Fruit fly (Drosophila melanogaster) whole organism, embryonic: Measurements from ENCODE around the gene CG9839.
A peak's percentile ranks its signal among the peaks of the same experiment; 100 is the strongest.

Experiments
- Awh ChIP-seq: fragments of 200-800 bp; sonication (Bioruptor generic); IDR thresholded peaks from 2 replicates; pipeline ENCODE4, ENCODE4 v1.3.6; 2022; ENCODE audit warnings: missing biosample characterization, missing genetic modification characterization
- CG10274 ChIP-seq: fragments of 200-800 bp; sonication (Bioruptor generic); optimal IDR thresholded peaks from 3 replicates; lab custom pipeline; 2017; ENCODE audit warnings: missing biosample characterization, mild to moderate bottlenecking, missing genetic modification characterization
- CG10366 ChIP-seq: fragments of 200-800 bp; sonication (Bioruptor generic); IDR thresholded peaks from 2 replicates; pipeline ENCODE4 v1.3.6; 2022; ENCODE audit warnings: missing biosample characterization, missing genetic modification characterization
- CG10959 ChIP-seq: fragments of 200-800 bp; sonication (Bioruptor generic); IDR thresholded peaks from 2 replicates; pipeline ENCODE4 v1.3.6; 2022; ENCODE audit warnings: missing biosample characterization, missing genetic modification characterization
- CG11085 ChIP-seq: fragments of 200-800 bp; sonication (Bioruptor generic); IDR thresholded peaks from 2 replicates; pipeline ENCODE4 v1.3.6; 2022; ENCODE audit warnings: missing biosample characterization, missing genetic modification characterization
- CG11696 ChIP-seq: fragments of 200-800 bp; sonication (Bioruptor generic); IDR thresholded peaks from 2 replicates; pipeline ENCODE4 v1.3.6; 2022; ENCODE audit warnings: missing biosample characterization, missing genetic modification characterization
- CG14710 ChIP-seq: fragments of 200-800 bp; sonication (Bioruptor generic); optimal IDR thresholded peaks from 3 replicates; lab custom pipeline; 2019; ENCODE audit warnings: missing biosample characterization, mild to moderate bottlenecking, missing genetic modification characterization, moderate library complexity
- CG15514 ChIP-seq: fragments of 200-800 bp; sonication (Bioruptor generic); optimal IDR thresholded peaks from 3 replicates; lab custom pipeline; 2017; ENCODE audit warnings: missing biosample characterization, missing genetic modification characterization, mild to moderate bottlenecking, moderate library complexity, missing genetic modification reagents
- CG1647 ChIP-seq: fragments of 200-800 bp; sonication (Bioruptor generic); optimal IDR thresholded peaks from 3 replicates; lab custom pipeline; 2016; ENCODE audit warnings: missing biosample characterization, missing genetic modification characterization
- CG17612 ChIP-seq: fragments of 200-800 bp; sonication (Bioruptor generic); IDR thresholded peaks from 2 replicates; pipeline ENCODE4 v1.3.6; 2022; ENCODE audit warnings: missing biosample characterization, missing genetic modification characterization
- CG2875 ChIP-seq: fragments of 200-800 bp; sonication (Bioruptor generic); optimal IDR thresholded peaks from 2 replicates; lab custom pipeline; 2017; ENCODE audit warnings: missing biosample characterization, mild to moderate bottlenecking, missing genetic modification characterization, missing genetic modification reagents
- CG3065 ChIP-seq: fragments of 200-800 bp; sonication (Bioruptor generic); optimal IDR thresholded peaks from 2 replicates; lab custom pipeline; 2016; ENCODE audit warnings: missing biosample characterization, missing genetic modification characterization
- CG42726 ChIP-seq: fragments of 200-800 bp; sonication (Bioruptor generic); IDR thresholded peaks from 2 replicates; pipeline ENCODE4 v1.3.6; 2022; ENCODE audit warnings: missing biosample characterization, missing genetic modification characterization; ENCODE audit not compliant: partially characterized antibody
- CG5953 ChIP-seq: fragments of 200-800 bp; sonication (Bioruptor generic); IDR thresholded peaks from 2 replicates; pipeline ENCODE4 v1.3.6; 2022; ENCODE audit warnings: missing biosample characterization, missing genetic modification characterization
- CG6272 ChIP-seq: fragments of 200-800 bp; sonication (Bioruptor generic); IDR thresholded peaks from 2 replicates; pipeline ENCODE4 v1.3.6; 2022; ENCODE audit warnings: missing biosample characterization, missing genetic modification characterization
- CG8944 ChIP-seq: fragments of 200-800 bp; sonication (Bioruptor generic); optimal IDR thresholded peaks from 3 replicates; lab custom pipeline; 2016; ENCODE audit warnings: missing biosample characterization, missing genetic modification characterization
- Camta ChIP-seq: fragments of 200-800 bp; sonication (Bioruptor generic); optimal IDR thresholded peaks from 2 replicates; lab custom pipeline; 2016; ENCODE audit warnings: missing biosample characterization, missing genetic modification characterization
- D19A ChIP-seq: fragments of 200-800 bp; optimal IDR thresholded peaks from 3 replicates; lab custom pipeline; 2019; ENCODE audit warnings: missing biosample characterization, mild to moderate bottlenecking, missing genetic modification characterization, moderate library complexity
- Eip74EF ChIP-seq, 2 experiments: fragments of 200-800 bp in 1 of 2; fragments of >200 bp in 1 of 2; sonication (Bioruptor generic) in 1 of 2; optimal IDR thresholded peaks; 2 replicates each; lab custom pipeline; 2017 to 2019; ENCODE audit warnings: missing biosample characterization in 2 of 2, missing genetic modification characterization in 2 of 2, mild to moderate bottlenecking in 1 of 2, moderate library complexity in 1 of 2
- Gsc ChIP-seq: fragments of 200-800 bp; sonication (Bioruptor generic); IDR thresholded peaks from 2 replicates; pipeline ENCODE4 v1.3.6; 2022; ENCODE audit warnings: missing biosample characterization, missing genetic modification characterization
- HHEX ChIP-seq: fragments of 200-800 bp; sonication (Bioruptor generic); optimal IDR thresholded peaks from 3 replicates; lab custom pipeline; 2017; ENCODE audit warnings: missing biosample characterization, mild to moderate bottlenecking, missing genetic modification characterization, missing genetic modification reagents
- HLH54F ChIP-seq: fragments of 200-800 bp; sonication (Bioruptor generic); optimal IDR thresholded peaks from 3 replicates; lab custom pipeline; 2016; ENCODE audit warnings: missing biosample characterization, missing genetic modification characterization
- HmgZ ChIP-seq: fragments of 200-800 bp; sonication (Bioruptor generic); optimal IDR thresholded peaks from 2 replicates; lab custom pipeline; 2018; ENCODE audit warnings: missing biosample characterization, mild to moderate bottlenecking, missing genetic modification characterization
- Hr39 ChIP-seq: fragments of >200 bp; optimal IDR thresholded peaks from 2 replicates; lab custom pipeline; 2017
- Hr51 ChIP-seq, 2 experiments: fragments of 200-800 bp; sonication (Bioruptor generic); optimal IDR thresholded peaks; 2 replicates in 1 of 2; 3 replicates in 1 of 2; lab custom pipeline; 2016 to 2018; ENCODE audit warnings: missing biosample characterization in 2 of 2, missing genetic modification characterization in 2 of 2, mild to moderate bottlenecking in 1 of 2, moderate library complexity in 1 of 2
- Nf-YC ChIP-seq: fragments of 200-800 bp; optimal IDR thresholded peaks from 3 replicates; lab custom pipeline; 2019; ENCODE audit warnings: missing biosample characterization, mild to moderate bottlenecking, missing genetic modification characterization, moderate library complexity
- Optix ChIP-seq: fragments of 200-800 bp; sonication (Bioruptor generic); IDR thresholded peaks from 3 replicates; pipeline ENCODE4 v1.3.6; 2022; ENCODE audit warnings: missing biosample characterization, missing genetic modification characterization
- Scr ChIP-seq: fragments of 200-800 bp; sonication (Bioruptor generic); IDR thresholded peaks from 2 replicates; pipeline ENCODE4 v1.3.6; 2022; ENCODE audit warnings: missing biosample characterization, missing genetic modification characterization; ENCODE audit not compliant: partially characterized antibody
- Spps ChIP-seq: fragments of 200-800 bp; sonication (Bioruptor generic); optimal IDR thresholded peaks from 2 replicates; lab custom pipeline; 2018; ENCODE audit warnings: missing biosample characterization, mild to moderate bottlenecking, missing genetic modification characterization
- Sry-δ ChIP-seq: fragments of 200-800 bp; sonication (Bioruptor generic); optimal IDR thresholded peaks from 2 replicates; lab custom pipeline; 2016; ENCODE audit warnings: missing biosample characterization, missing genetic modification characterization
- Taf1 ChIP-seq: fragments of 200-800 bp; sonication (Bioruptor generic); IDR thresholded peaks from 2 replicates; pipeline ENCODE4 v1.3.6; 2022; ENCODE audit warnings: missing biosample characterization, missing genetic modification characterization
- ab ChIP-seq: fragments of 200-800 bp; sonication (Bioruptor generic); optimal IDR thresholded peaks from 2 replicates; lab custom pipeline; 2016; ENCODE audit warnings: missing biosample characterization, missing genetic modification characterization
- aop ChIP-seq: fragments of 200-800 bp; sonication (Bioruptor generic); IDR thresholded peaks from 2 replicates; pipeline ENCODE4 v1.3.6; 2022; ENCODE audit warnings: missing biosample characterization, missing genetic modification characterization
- ap ChIP-seq: fragments of 200-800 bp; sonication (Bioruptor generic); IDR thresholded peaks from 2 replicates; pipeline ENCODE4 v1.3.6; 2022; ENCODE audit warnings: missing biosample characterization, missing genetic modification characterization
- bbx ChIP-seq: fragments of 200-800 bp; sonication (Bioruptor generic); IDR thresholded peaks from 2 replicates; pipeline ENCODE4 v1.3.6; 2022; ENCODE audit warnings: missing biosample characterization, missing genetic modification characterization; ENCODE audit not compliant: partially characterized antibody
- bsh ChIP-seq, 2 experiments: fragments of 200-800 bp; sonication (Bioruptor generic); optimal IDR thresholded peaks; 2 replicates each; lab custom pipeline; 2017 to 2018; ENCODE audit warnings: mild to moderate bottlenecking in 2 of 2, missing biosample characterization in 2 of 2, missing genetic modification characterization in 2 of 2, moderate library complexity in 1 of 2
- ci ChIP-seq: fragments of 200-800 bp; sonication (Bioruptor generic); IDR thresholded peaks from 3 replicates; pipeline ENCODE4 v1.3.6; 2022; ENCODE audit warnings: missing biosample characterization, missing genetic modification characterization
- gcm ChIP-seq: fragments of 200-800 bp; sonication (Bioruptor generic); optimal IDR thresholded peaks from 2 replicates; lab custom pipeline; 2019; ENCODE audit warnings: missing biosample characterization, mild to moderate bottlenecking, missing genetic modification characterization, moderate library complexity
- gsb-n ChIP-seq: fragments of 200-800 bp; sonication (Bioruptor generic); optimal IDR thresholded peaks from 3 replicates; lab custom pipeline; 2018; ENCODE audit warnings: missing biosample characterization, mild to moderate bottlenecking, missing genetic modification characterization
- h ChIP-seq: fragments of >200 bp; optimal IDR thresholded peaks from 2 replicates; lab custom pipeline; 2017
- kay ChIP-seq: fragments of 200-800 bp; sonication (Bioruptor generic); optimal IDR thresholded peaks from 2 replicates; lab custom pipeline; 2016; ENCODE audit warnings: missing biosample characterization, missing genetic modification characterization
- klu ChIP-seq: fragments of 200-800 bp; sonication (Bioruptor generic); IDR thresholded peaks from 2 replicates; pipeline ENCODE4 v1.3.6; 2022; ENCODE audit warnings: missing biosample characterization, missing genetic modification characterization
- nerfin-1 ChIP-seq: fragments of 200-800 bp; sonication (Bioruptor generic); optimal IDR thresholded peaks from 3 replicates; lab custom pipeline; 2019; ENCODE audit warnings: missing biosample characterization, mild to moderate bottlenecking, missing genetic modification characterization, moderate library complexity
- odd ChIP-seq: fragments of 200-800 bp; sonication (Bioruptor generic); optimal IDR thresholded peaks from 2 replicates; lab custom pipeline; 2017; ENCODE audit warnings: missing biosample characterization, mild to moderate bottlenecking, missing genetic modification characterization
- org-1 ChIP-seq: fragments of 200-800 bp; sonication (Bioruptor generic); optimal IDR thresholded peaks from 2 replicates; lab custom pipeline; 2017; ENCODE audit warnings: missing biosample characterization, missing genetic modification characterization
- phol ChIP-seq: fragments of 200-800 bp; sonication (Bioruptor generic); optimal IDR thresholded peaks from 3 replicates; lab custom pipeline; 2018; ENCODE audit warnings: missing biosample characterization, mild to moderate bottlenecking, missing genetic modification characterization, moderate library complexity
- row ChIP-seq: fragments of 200-800 bp; sonication (Bioruptor generic); IDR thresholded peaks from 3 replicates; pipeline ENCODE4 v1.3.6; 2022; ENCODE audit warnings: missing biosample characterization, missing genetic modification characterization
- sima ChIP-seq: fragments of 200-800 bp; sonication (Bioruptor generic); optimal IDR thresholded peaks from 2 replicates; lab custom pipeline; 2016; ENCODE audit warnings: missing biosample characterization, missing genetic modification characterization
- unpg ChIP-seq: fragments of 200-800 bp; sonication (Bioruptor generic); optimal IDR thresholded peaks from 3 replicates; lab custom pipeline; 2018; ENCODE audit warnings: missing biosample characterization, mild to moderate bottlenecking, missing genetic modification characterization, moderate library complexity
- vfl ChIP-seq: fragments of 200-800 bp; sonication (Bioruptor generic); optimal IDR thresholded peaks from 2 replicates; lab custom pipeline; 2016; ENCODE audit warnings: missing biosample characterization, missing genetic modification characterization
- z ChIP-seq: fragments of 200-800 bp; sonication (Bioruptor generic); IDR thresholded peaks from 3 replicates; pipeline ENCODE4 v1.3.6; 2022; ENCODE audit warnings: missing biosample characterization, missing genetic modification characterization

Gene CG9839

DNA sequence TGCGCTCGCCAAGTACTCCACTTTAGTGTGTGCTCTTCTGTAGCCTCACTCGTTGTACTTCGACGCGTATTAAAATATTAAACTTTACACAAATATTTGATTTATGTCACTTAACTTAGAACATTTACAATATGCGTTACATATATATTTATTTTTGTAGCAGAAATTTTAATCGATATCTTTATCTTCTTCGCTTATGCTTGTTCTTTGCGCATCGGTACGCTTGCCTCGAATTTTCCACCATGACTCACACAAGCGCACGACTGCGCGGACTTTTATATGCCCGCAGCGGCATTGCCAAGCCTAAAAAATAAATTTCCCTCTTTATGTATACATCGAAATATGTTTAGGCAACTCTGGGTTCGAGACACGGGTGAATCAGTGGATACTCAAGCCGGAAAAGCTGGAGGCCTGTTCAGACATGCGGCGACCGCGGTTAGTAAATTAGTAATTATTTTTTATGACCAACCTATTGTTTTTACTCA, 14.9 kb upstream of the CG9839 start, which contains the start of gene aqz (continued):
- TF ChIP-seq odd (GFP tag; lab: Kevin White, UChicago), result no peak
- TF ChIP-seq CG10959 (GFP tag; lab: Robert Waterston, UW), result no peak; the same call in 1 of the 2 replicates
- no peak for TF ChIP-seq Taf1 (GFP tag; lab: Robert Waterston, UW)
- peak; percentile 64 for TF ChIP-seq D19A (tag; lab: Kevin White, UChicago)
- no peak for TF ChIP-seq Optix
- peak; percentile 99 for TF ChIP-seq kay (GFP tag; lab: Kevin White, UChicago)
- peak; percentile 63 for TF ChIP-seq HHEX
- TF ChIP-seq CG42726 (GFP tag; lab: Robert Waterston, UW), result peak; percentile 80
- TF ChIP-seq Awh (GFP tag; lab: Robert Waterston, UW), result peak; percentile 28; the same call in 1 of the 2 replicates
- peak; percentile 87 for TF ChIP-seq ci (GFP tag; lab: Robert Waterston, UW)
- TF ChIP-seq phol (tag; lab: Kevin White, UChicago), result peak; percentile 64
- TF ChIP-seq CG11085 (GFP tag; lab: Robert Waterston, UW), result peak; percentile 48
- TF ChIP-seq CG15514 (GFP tag; lab: Kevin White, UChicago), result peak; percentile 93
- no peak for TF ChIP-seq h (lab: Kevin White, UChicago)
- peak in 1 of 2 experiments; percentile 59 for TF ChIP-seq Hr51 (GFP tag; optimal IDR thresholded peaks at IDR 0.05; lab: Kevin White, UChicago)
- TF ChIP-seq CG10274 (GFP tag; lab: Kevin White, UChicago), result no peak
- TF ChIP-seq ap (GFP tag; lab: Robert Waterston, UW), result no peak
- peak; percentile 8 for TF ChIP-seq Spps
- TF ChIP-seq ab (GFP tag; lab: Kevin White, UChicago), result no peak
- peak; percentile 55 for TF ChIP-seq vfl
- TF ChIP-seq CG2875 (GFP tag; lab: Kevin White, UChicago), result no peak
- TF ChIP-seq sima (GFP tag; lab: Kevin White, UChicago), result no peak
- no peak for TF ChIP-seq CG5953 (GFP tag; lab: Robert Waterston, UW)
- TF ChIP-seq CG17612 (GFP tag; lab: Robert Waterston, UW), result peak; percentile 19; the same call in 1 of the 2 replicates
- TF ChIP-seq CG10366 (GFP tag; lab: Robert Waterston, UW), result no peak
- TF ChIP-seq Hr39 (lab: Kevin White, UChicago), result no peak
- peak; percentile 96 for TF ChIP-seq CG14710 (tag; lab: Kevin White, UChicago)
- TF ChIP-seq unpg (GFP tag; lab: Kevin White, UChicago), result peak; percentile 35
- peak; percentile 90 for TF ChIP-seq HmgZ (tag; lab: Kevin White, UChicago)
- peak; percentile 28; the same call in 1 of the 2 replicates for TF ChIP-seq klu (GFP tag; lab: Robert Waterston, UW)
- 0 out of 2 replicates have a peak, but pooled peaks have one; percentile 42 for TF ChIP-seq aop (GFP tag; lab: Robert Waterston, UW)
- peak; percentile 39; the same call in 1 of the 2 replicates for TF ChIP-seq CG6272 (GFP tag; lab: Robert Waterston, UW)
- peak; percentile 51 for TF ChIP-seq CG8944 (GFP tag; lab: Kevin White, UChicago)
- TF ChIP-seq gcm, result peak; percentile 42
- peak; percentile 73 for TF ChIP-seq row (GFP tag; lab: Robert Waterston, UW)
- peak; percentile 77 for TF ChIP-seq Sry-δ (GFP tag; lab: Kevin White, UChicago)
- peak; percentile 56 for TF ChIP-seq Camta (GFP tag; lab: Kevin White, UChicago)
- peak; percentile 54 for TF ChIP-seq Scr (GFP tag; lab: Robert Waterston, UW)
- TF ChIP-seq bsh (GFP tag; optimal IDR thresholded peaks at IDR 0.05; lab: Kevin White, UChicago), result peak; percentile 6 to 43
- peak; percentile 46 for TF ChIP-seq nerfin-1 (tag; lab: Kevin White, UChicago)
- TF ChIP-seq org-1 (GFP tag; lab: Kevin White, UChicago), result no peak
- peak; percentile 72 for TF ChIP-seq HLH54F (GFP tag; lab: Kevin White, UChicago)
- TF ChIP-seq CG1647 (GFP tag; lab: Kevin White, UChicago), result no peak
- TF ChIP-seq CG11696, result peak; percentile 45; the same call in 1 of the 2 replicates
- TF ChIP-seq CG3065 (GFP tag; lab: Kevin White, UChicago), result peak; percentile 39
- TF ChIP-seq gsb-n (tag; lab: Kevin White, UChicago), result peak; percentile 59
- TF ChIP-seq Nf-YC (tag; lab: Kevin White, UChicago), result peak; percentile 72
- peak; percentile 66 for TF ChIP-seq bbx
- TF ChIP-seq Gsc, result no peak
- TF ChIP-seq Eip74EF (GFP tag; optimal IDR thresholded peaks at IDR 0.05; lab: Kevin White, UChicago), result peak in 1 of 2 experiments; percentile 87
- TF ChIP-seq z (GFP tag; lab: Robert Waterston, UW), result peak; percentile 21; the same call in 1 of the 3 replicates
